Fruit fly (Drosophila melanogaster): Measurements from ENCODE around the gene MFS3.

DNA sequence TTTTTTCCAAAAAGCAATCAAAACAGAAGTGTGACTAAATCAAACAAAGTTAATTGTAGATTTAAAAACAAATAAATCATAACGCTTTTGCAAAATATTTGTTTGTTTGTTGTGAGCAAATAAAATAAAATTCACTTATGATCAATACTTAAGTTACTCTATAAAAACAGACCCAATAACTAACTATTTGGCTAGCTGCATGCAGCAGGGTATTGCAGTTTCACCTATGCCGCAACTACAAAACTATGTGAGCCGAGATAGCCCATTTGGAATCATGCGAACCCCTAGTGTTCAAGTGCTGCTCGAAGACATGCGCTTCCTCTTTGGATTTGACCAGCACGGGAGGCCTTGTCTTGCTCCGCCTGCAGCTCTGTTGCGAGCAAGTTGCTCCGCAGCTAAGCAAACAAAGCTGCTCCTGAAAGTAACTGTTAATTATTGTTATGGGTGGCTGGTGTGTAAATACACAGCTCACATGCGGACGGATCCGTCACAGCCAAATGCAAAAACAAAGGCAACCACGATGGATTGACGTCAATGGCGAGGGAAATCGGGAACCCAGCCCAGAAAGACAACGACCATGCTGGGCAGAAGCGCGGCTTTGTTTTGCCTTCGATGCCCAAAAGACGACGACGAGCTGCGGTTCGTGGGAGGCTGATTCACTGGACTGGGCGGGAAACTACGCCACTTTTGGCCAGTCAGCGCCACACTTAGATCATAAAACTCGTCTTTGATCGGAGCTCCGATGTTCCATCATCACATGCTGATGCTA, 20.9 kb upstream of the MFS3 start:
- TF ChIP-seq CTCF (optimal IDR thresholded peaks at IDR 0.05) (no peak), CG8478 (optimal IDR thresholded peaks at IDR 0.05) (no peak)
